Fruit fly (Drosophila melanogaster) whole organism, embryonic: Measurements from ENCODE around the gene dunk.

Source experiments
- CG4328 ChIP-seq: fragments of 200-800 bp; sonication (Bioruptor generic); optimal IDR thresholded peaks from 3 replicates; lab custom pipeline; 2017; ENCODE audit warnings: missing biosample characterization, missing genetic modification reagents, missing genetic modification characterization
- cg ChIP-seq: fragments of 200-800 bp; sonication (Bioruptor generic); optimal IDR thresholded peaks from 3 replicates; lab custom pipeline; 2019; ENCODE audit warnings: missing biosample characterization, mild to moderate bottlenecking, missing genetic modification characterization, moderate library complexity
- gce ChIP-seq: fragments of 200-800 bp; sonication (Bioruptor generic); IDR thresholded peaks from 3 replicates; pipeline ENCODE4 v1.3.6; 2022; ENCODE audit warnings: missing biosample characterization, missing genetic modification characterization
- grn ChIP-seq: fragments of 200-800 bp; sonication (Bioruptor generic); optimal IDR thresholded peaks from 3 replicates; lab custom pipeline; 2017; ENCODE audit warnings: missing biosample characterization, missing genetic modification characterization
- shn ChIP-seq: fragments of 200-800 bp; sonication (Bioruptor generic); optimal IDR thresholded peaks from 3 replicates; lab custom pipeline; 2016; ENCODE audit warnings: missing biosample characterization, missing genetic modification characterization
- wek ChIP-seq: fragments of 200-800 bp; sonication (Bioruptor generic); optimal IDR thresholded peaks from 3 replicates; lab custom pipeline; 2018; ENCODE audit warnings: missing biosample characterization, mild to moderate bottlenecking, missing genetic modification characterization, moderate library complexity

- TF ChIP-seq gce (GFP tag; lab: Robert Waterston, UW) = no peak
- no peak for TF ChIP-seq CG4328 (GFP tag; lab: Kevin White, UChicago)
- no peak for TF ChIP-seq cg
- TF ChIP-seq wek (GFP tag; lab: Kevin White, UChicago) = no peak
- TF ChIP-seq grn (GFP tag; lab: Kevin White, UChicago) = no peak
- TF ChIP-seq shn = no peak
These were observed 47.1 kb upstream of the dunk start, which contains the start of gene tplus3b for dm6 chr2L:22104301-22104700.
